Fruit fly (Drosophila melanogaster) whole organism, embryonic: ENCODE results near the gene Gr28a.

ENCODE experiments used
- Abd-B ChIP-seq: fragments of 200-800 bp; sonication (Bioruptor generic); optimal IDR thresholded peaks from 2 replicates; lab custom pipeline; 2018; ENCODE audit warnings: missing biosample characterization, mild to moderate bottlenecking, missing genetic modification characterization, moderate library complexity
- B-H2 ChIP-seq: fragments of 200-800 bp; sonication (Bioruptor generic); optimal IDR thresholded peaks from 2 replicates; lab custom pipeline; 2018; ENCODE audit warnings: missing biosample characterization, mild to moderate bottlenecking, missing genetic modification characterization
- Bdp1 ChIP-seq: fragments of 200-800 bp; sonication (Bioruptor generic); optimal IDR thresholded peaks from 3 replicates; lab custom pipeline; 2016; ENCODE audit warnings: missing biosample characterization, missing genetic modification characterization
- BtbVII ChIP-seq: fragments of 200-800 bp; sonication (Bioruptor generic); optimal IDR thresholded peaks from 3 replicates; lab custom pipeline; 2017; ENCODE audit warnings: missing biosample characterization, mild to moderate bottlenecking, missing genetic modification characterization
- CG10267 ChIP-seq: fragments of 200-800 bp; sonication (Bioruptor generic); optimal IDR thresholded peaks from 2 replicates; lab custom pipeline; 2018; ENCODE audit warnings: missing biosample characterization, mild to moderate bottlenecking, missing genetic modification characterization, moderate library complexity
- CG10654 ChIP-seq: fragments of 200-800 bp; sonication (Bioruptor generic); optimal IDR thresholded peaks from 2 replicates; lab custom pipeline; 2016; ENCODE audit warnings: missing biosample characterization, missing genetic modification characterization
- CG11695 ChIP-seq: fragments of 200-800 bp; sonication (Bioruptor generic); IDR thresholded peaks from 3 replicates; pipeline ENCODE4 v1.3.6; 2022; ENCODE audit warnings: missing biosample characterization, missing genetic modification characterization
- CG11723 ChIP-seq: fragments of 200-800 bp; sonication (Bioruptor generic); optimal IDR thresholded peaks from 2 replicates; lab custom pipeline; 2017; ENCODE audit warnings: missing biosample characterization, mild to moderate bottlenecking, missing genetic modification characterization
- CG13424 ChIP-seq: fragments of 200-800 bp; sonication (Bioruptor generic); optimal IDR thresholded peaks from 2 replicates; lab custom pipeline; 2019; ENCODE audit warnings: missing biosample characterization, mild to moderate bottlenecking, missing genetic modification characterization, moderate library complexity
- CG13775 ChIP-seq: fragments of 200-800 bp; sonication (Bioruptor generic); optimal IDR thresholded peaks from 3 replicates; lab custom pipeline; 2017; ENCODE audit warnings: missing biosample characterization, mild to moderate bottlenecking, missing genetic modification characterization
- CG14441 ChIP-seq: fragments of 200-800 bp; sonication (Bioruptor generic); IDR thresholded peaks from 2 replicates; pipeline ENCODE4 v1.3.6; 2022; ENCODE audit warnings: missing biosample characterization, missing genetic modification characterization
- CG15011 ChIP-seq: fragments of 200-800 bp; sonication (Bioruptor generic); optimal IDR thresholded peaks from 3 replicates; lab custom pipeline; 2018; ENCODE audit warnings: missing biosample characterization, mild to moderate bottlenecking, missing genetic modification characterization
- CG16815 ChIP-seq: fragments of 200-800 bp; sonication (Bioruptor generic); optimal IDR thresholded peaks from 3 replicates; lab custom pipeline; 2017; ENCODE audit warnings: missing biosample characterization, mild to moderate bottlenecking, missing genetic modification characterization
- CG17361 ChIP-seq: fragments of 200-800 bp; sonication (Bioruptor generic); IDR thresholded peaks from 3 replicates; pipeline ENCODE4 v1.3.6; 2022; ENCODE audit warnings: missing biosample characterization, missing genetic modification characterization
- CG17568 ChIP-seq: fragments of 200-800 bp; sonication (Bioruptor generic); optimal IDR thresholded peaks from 2 replicates; lab custom pipeline; 2018; ENCODE audit warnings: missing biosample characterization, mild to moderate bottlenecking, missing genetic modification characterization, moderate library complexity
- CG2712 ChIP-seq: fragments of 200-800 bp; optimal IDR thresholded peaks from 3 replicates; lab custom pipeline; 2019; ENCODE audit warnings: missing biosample characterization, mild to moderate bottlenecking, missing genetic modification characterization, moderate library complexity
- CG34422 ChIP-seq: fragments of 200-800 bp; sonication (Bioruptor generic); IDR thresholded peaks from 3 replicates; pipeline ENCODE4 v1.3.6; 2022; ENCODE audit warnings: missing biosample characterization, missing genetic modification characterization
- CG3838 ChIP-seq: fragments of 200-800 bp; sonication (Bioruptor generic); optimal IDR thresholded peaks from 3 replicates; lab custom pipeline; 2016; ENCODE audit warnings: missing biosample characterization, missing genetic modification characterization
- CG42726 ChIP-seq: fragments of 200-800 bp; sonication (Bioruptor generic); IDR thresholded peaks from 2 replicates; pipeline ENCODE4 v1.3.6; 2022; ENCODE audit warnings: missing biosample characterization, missing genetic modification characterization; ENCODE audit not compliant: partially characterized antibody
- CG4424 ChIP-seq: fragments of 200-800 bp; sonication (Bioruptor generic); optimal IDR thresholded peaks from 3 replicates; lab custom pipeline; 2016; ENCODE audit warnings: missing biosample characterization, missing genetic modification characterization
- CG4820 ChIP-seq: fragments of 200-800 bp; sonication (Bioruptor generic); optimal IDR thresholded peaks from 3 replicates; lab custom pipeline; 2016; ENCODE audit warnings: missing biosample characterization, missing genetic modification characterization
- CG6654 ChIP-seq: fragments of 200-800 bp; sonication (Bioruptor generic); optimal IDR thresholded peaks from 2 replicates; lab custom pipeline; 2017; ENCODE audit warnings: missing biosample characterization, mild to moderate bottlenecking, missing genetic modification characterization
- CG7556 ChIP-seq: fragments of 200-800 bp; sonication (Bioruptor generic); optimal IDR thresholded peaks from 2 replicates; lab custom pipeline; 2017; ENCODE audit warnings: missing biosample characterization, mild to moderate bottlenecking, missing genetic modification characterization
- CG7963 ChIP-seq: fragments of 200-800 bp; sonication (Bioruptor generic); IDR thresholded peaks from 3 replicates; pipeline ENCODE4 v1.3.6; 2022; ENCODE audit warnings: missing biosample characterization, missing genetic modification characterization; ENCODE audit not compliant: partially characterized antibody
- D19B ChIP-seq: fragments of 200-800 bp; sonication (Bioruptor generic); optimal IDR thresholded peaks from 2 replicates; lab custom pipeline; 2017; ENCODE audit warnings: missing biosample characterization, mild to moderate bottlenecking, missing genetic modification characterization
- Hmr ChIP-seq: fragments of 200-800 bp; sonication (Bioruptor generic); optimal IDR thresholded peaks from 3 replicates; lab custom pipeline; 2017; ENCODE audit warnings: mild to moderate bottlenecking, missing biosample characterization, missing genetic modification reagents, missing genetic modification characterization
- Hr3 ChIP-seq: fragments of 200-800 bp; sonication (Bioruptor generic); optimal IDR thresholded peaks from 3 replicates; lab custom pipeline; 2016; ENCODE audit warnings: missing biosample characterization, missing genetic modification characterization
- Lpt ChIP-seq: fragments of >200 bp; optimal IDR thresholded peaks from 2 replicates; lab custom pipeline; 2018; ENCODE audit warnings: missing biosample characterization, missing genetic modification characterization
- Mad ChIP-seq: fragments of 200-800 bp; sonication (Bioruptor generic); optimal IDR thresholded peaks from 2 replicates; lab custom pipeline; 2016; ENCODE audit warnings: missing biosample characterization, missing genetic modification characterization
- Pdp1 ChIP-seq, 2 experiments: fragments of 200-800 bp; sonication (Bioruptor generic); optimal IDR thresholded peaks; 3 replicates each; lab custom pipeline; 2016; ENCODE audit warnings: missing biosample characterization in 2 of 2, missing genetic modification characterization in 2 of 2, mild to moderate bottlenecking in 1 of 2, moderate library complexity in 1 of 2
- Ptx1 ChIP-seq: fragments of 200-800 bp; sonication (Bioruptor generic); IDR thresholded peaks from 2 replicates; pipeline ENCODE4 v1.3.6; 2022; ENCODE audit warnings: missing biosample characterization, missing genetic modification characterization
- Sry-δ ChIP-seq: fragments of 200-800 bp; sonication (Bioruptor generic); optimal IDR thresholded peaks from 2 replicates; lab custom pipeline; 2016; ENCODE audit warnings: missing biosample characterization, missing genetic modification characterization
- ase ChIP-seq: fragments of 200-800 bp; sonication (Bioruptor generic); IDR thresholded peaks from 3 replicates; pipeline ENCODE4 v1.3.6; 2022; ENCODE audit warnings: missing biosample characterization, missing genetic modification characterization
- chn ChIP-seq: fragments of 200-800 bp; sonication (Bioruptor generic); optimal IDR thresholded peaks from 2 replicates; lab custom pipeline; 2016; ENCODE audit warnings: missing biosample characterization, missing genetic modification characterization
- cwo ChIP-seq: fragments of 200-800 bp; sonication (Bioruptor generic); optimal IDR thresholded peaks from 3 replicates; lab custom pipeline; 2017; ENCODE audit warnings: missing biosample characterization, missing genetic modification characterization, mild to moderate bottlenecking, moderate library complexity, missing genetic modification reagents
- dysf ChIP-seq: fragments of 200-800 bp; sonication (Bioruptor generic); IDR thresholded peaks from 3 replicates; pipeline ENCODE4 v1.3.6; 2022; ENCODE audit warnings: missing biosample characterization, missing genetic modification characterization
- grn ChIP-seq: fragments of 200-800 bp; sonication (Bioruptor generic); optimal IDR thresholded peaks from 3 replicates; lab custom pipeline; 2017; ENCODE audit warnings: missing biosample characterization, missing genetic modification characterization
- inv ChIP-seq: fragments of 200-800 bp; sonication (Bioruptor generic); IDR thresholded peaks from 2 replicates; pipeline ENCODE4 v1.3.6; 2022; ENCODE audit warnings: missing biosample characterization, missing genetic modification characterization; ENCODE audit not compliant: partially characterized antibody
- knrl ChIP-seq: fragments of 200-800 bp; sonication (Bioruptor generic); IDR thresholded peaks from 3 replicates; pipeline ENCODE4 v1.3.6; 2022; ENCODE audit warnings: missing biosample characterization, missing genetic modification characterization; ENCODE audit not compliant: partially characterized antibody
- nerfin-2 ChIP-seq: fragments of 200-800 bp; sonication (Bioruptor generic); IDR thresholded peaks from 2 replicates; pipeline ENCODE4 v1.3.6; 2022; ENCODE audit warnings: missing biosample characterization, missing genetic modification characterization; ENCODE audit not compliant: partially characterized antibody
- nom ChIP-seq: fragments of 200-800 bp; sonication (Bioruptor generic); optimal IDR thresholded peaks from 2 replicates; lab custom pipeline; 2017; ENCODE audit warnings: missing biosample characterization, missing genetic modification characterization, mild to moderate bottlenecking, moderate library complexity, missing genetic modification reagents
- pum ChIP-seq: fragments of 200-800 bp; sonication (Bioruptor generic); optimal IDR thresholded peaks from 2 replicates; lab custom pipeline; 2016; ENCODE audit warnings: missing biosample characterization, missing genetic modification characterization
- seq ChIP-seq: fragments of 200-800 bp; sonication (Bioruptor generic); IDR thresholded peaks from 2 replicates; pipeline ENCODE4 v1.3.6; 2022; ENCODE audit warnings: missing biosample characterization, missing genetic modification characterization
- slou ChIP-seq: fragments of 200-800 bp; sonication (Bioruptor generic); optimal IDR thresholded peaks from 3 replicates; lab custom pipeline; 2016; ENCODE audit warnings: missing biosample characterization, missing genetic modification characterization
- sob ChIP-seq: fragments of 200-800 bp; sonication (Bioruptor generic); IDR thresholded peaks from 2 replicates; pipeline ENCODE4 v1.3.6; 2022; ENCODE audit warnings: missing biosample characterization, missing genetic modification characterization
- stc ChIP-seq: fragments of 200-800 bp; sonication (Bioruptor generic); IDR thresholded peaks from 2 replicates; pipeline ENCODE4 v1.3.6; 2022; ENCODE audit warnings: missing biosample characterization, missing genetic modification characterization
- tup ChIP-seq: fragments of 200-800 bp; sonication (Bioruptor generic); optimal IDR thresholded peaks from 2 replicates; lab custom pipeline; 2016; ENCODE audit warnings: missing biosample characterization, mild to moderate bottlenecking, missing genetic modification characterization, moderate library complexity
- vfl ChIP-seq: fragments of 200-800 bp; sonication (Bioruptor generic); optimal IDR thresholded peaks from 2 replicates; lab custom pipeline; 2016; ENCODE audit warnings: missing biosample characterization, missing genetic modification characterization
- zf30C ChIP-seq: fragments of 200-800 bp; sonication (Bioruptor generic); optimal IDR thresholded peaks from 3 replicates; lab custom pipeline; 2018; ENCODE audit warnings: missing biosample characterization, mild to moderate bottlenecking, missing genetic modification characterization

Gene Gr28a

DNA sequence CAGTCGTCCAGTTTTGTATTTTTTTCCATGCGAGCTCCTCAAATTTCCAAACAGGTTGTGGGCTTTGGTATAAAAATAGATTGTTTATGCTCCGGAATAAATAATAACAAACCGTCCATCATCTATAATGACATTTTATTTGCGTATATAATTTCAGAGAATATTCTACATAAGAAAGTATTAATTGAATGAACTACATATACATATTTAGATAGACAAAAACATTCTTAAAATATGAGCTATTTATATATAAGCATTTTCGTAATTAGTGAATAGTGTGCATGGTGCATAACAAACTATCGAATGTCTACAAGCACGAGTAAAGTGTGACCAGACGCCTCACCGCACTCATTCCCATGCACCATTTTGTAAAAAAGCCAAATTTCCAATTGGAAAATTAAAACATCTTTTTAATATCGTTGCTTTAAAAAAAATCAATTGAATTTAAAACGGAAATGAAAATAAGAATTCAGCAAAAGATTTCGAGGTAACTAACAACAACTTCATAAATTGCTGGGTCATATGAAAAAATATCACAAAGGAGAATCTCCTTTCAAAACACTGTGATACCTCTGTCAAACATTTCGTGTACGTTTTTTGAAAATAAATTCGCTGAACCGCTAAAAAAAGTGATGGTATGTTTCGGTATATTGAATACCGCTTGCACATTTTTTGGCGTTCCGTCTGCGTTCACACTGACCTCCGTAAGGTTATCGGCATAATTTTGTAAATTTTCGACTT, 27.5 kb downstream of the Gr28a start, which contains the start of gene muc (continued):
- TF ChIP-seq zf30C: no peak
- no peak for TF ChIP-seq tup (GFP tag; lab: Kevin White, UChicago)
- TF ChIP-seq Hr3 (GFP tag; lab: Kevin White, UChicago): peak; percentile 34
- peak; percentile 27; the same call in 1 of the 2 replicates for TF ChIP-seq Ptx1 (GFP tag; lab: Robert Waterston, UW)
- no peak for TF ChIP-seq cwo (GFP tag; lab: Kevin White, UChicago)
- peak; percentile 43; the same call in 2 of the 3 replicates for TF ChIP-seq dysf (GFP tag; lab: Robert Waterston, UW)
- peak; percentile 54 for TF ChIP-seq CG2712 (tag; lab: Kevin White, UChicago)
- peak; percentile 57 for TF ChIP-seq chn
- TF ChIP-seq nom: no peak
- TF ChIP-seq Sry-δ: peak; percentile 70
- peak; percentile 24; the same call in 1 of the 2 replicates for TF ChIP-seq CG14441 (GFP tag; lab: Robert Waterston, UW)
- TF ChIP-seq B-H2: peak; percentile 33
- no peak for TF ChIP-seq CG17568
- peak; percentile 33 for TF ChIP-seq Abd-B (GFP tag; lab: Kevin White, UChicago)
- TF ChIP-seq CG17361 (GFP tag; lab: Robert Waterston, UW): peak; percentile 52; the same call in 2 of the 3 replicates
- TF ChIP-seq Mad (GFP tag; lab: Kevin White, UChicago): peak; percentile 40
- TF ChIP-seq CG34422 (GFP tag; lab: Robert Waterston, UW): peak; percentile 8; the same call in 1 of the 3 replicates
- TF ChIP-seq grn (GFP tag; lab: Kevin White, UChicago): no peak
- TF ChIP-seq CG3838: no peak
- TF ChIP-seq CG13424: peak; percentile 48
- TF ChIP-seq CG10267 (tag; lab: Kevin White, UChicago): peak; percentile 39
- peak; percentile 41 for TF ChIP-seq slou (GFP tag; lab: Kevin White, UChicago)
- TF ChIP-seq CG7963 (GFP tag; lab: Robert Waterston, UW): peak; percentile 44; the same call in 1 of the 3 replicates
- no peak for TF ChIP-seq CG11695 (GFP tag; lab: Robert Waterston, UW)
- TF ChIP-seq CG15011 (GFP tag; lab: Kevin White, UChicago): no peak
- peak; percentile 60 for TF ChIP-seq CG42726 (GFP tag; lab: Robert Waterston, UW)
- peak; percentile 4 for TF ChIP-seq CG16815
- peak; percentile 71 for TF ChIP-seq knrl (GFP tag; lab: Robert Waterston, UW)
- TF ChIP-seq CG11723 (GFP tag; lab: Kevin White, UChicago): no peak
- TF ChIP-seq Bdp1 (GFP tag; lab: Kevin White, UChicago): no peak
- peak; percentile 11 for TF ChIP-seq D19B
- peak; percentile 20 for TF ChIP-seq CG4820 (GFP tag; lab: Kevin White, UChicago)
- no peak for TF ChIP-seq vfl (GFP tag; lab: Kevin White, UChicago)
- TF ChIP-seq nerfin-2 (GFP tag; lab: Robert Waterston, UW): peak; percentile 26
- peak; percentile 47; the same call in 1 of the 2 replicates for TF ChIP-seq sob
- TF ChIP-seq pum: peak; percentile 11
- no peak for TF ChIP-seq ase (GFP tag; lab: Robert Waterston, UW)
- TF ChIP-seq CG6654: no peak
- TF ChIP-seq CG7556: no peak
- peak; percentile 46 for TF ChIP-seq CG4424 (GFP tag; lab: Kevin White, UChicago)
- peak; percentile 66 for TF ChIP-seq inv
- TF ChIP-seq CG10654 (GFP tag; lab: Kevin White, UChicago): peak; percentile 13
- no peak for TF ChIP-seq stc (GFP tag; lab: Robert Waterston, UW)
- peak; percentile 54 for TF ChIP-seq CG13775 (GFP tag; lab: Kevin White, UChicago)
- no peak for TF ChIP-seq Lpt
- TF ChIP-seq Pdp1 (GFP tag; optimal IDR thresholded peaks at IDR 0.05; lab: Kevin White, UChicago): peak; percentile 28 to 38
- TF ChIP-seq Hmr: peak; percentile 77
- TF ChIP-seq BtbVII: no peak
- no peak for TF ChIP-seq seq (GFP tag; lab: Robert Waterston, UW)
